Fruit fly (Drosophila melanogaster) whole organism, embryonic: ENCODE results near the gene BckdhA.
A peak's percentile ranks its signal among the peaks of the same experiment; 100 is the strongest.

Experiments used
- Awh ChIP-seq: fragments of 200-800 bp; sonication (Bioruptor generic); IDR thresholded peaks from 2 replicates; pipeline ENCODE4, ENCODE4 v1.3.6; 2022; ENCODE audit warnings: missing biosample characterization, missing genetic modification characterization
- CG11093 ChIP-seq: fragments of 200-800 bp; sonication (Bioruptor generic); IDR thresholded peaks from 3 replicates; pipeline ENCODE4 v1.3.6; 2022; ENCODE audit warnings: missing biosample characterization, missing genetic modification characterization
- CG13424 ChIP-seq: fragments of 200-800 bp; sonication (Bioruptor generic); optimal IDR thresholded peaks from 2 replicates; lab custom pipeline; 2019; ENCODE audit warnings: missing biosample characterization, mild to moderate bottlenecking, missing genetic modification characterization, moderate library complexity
- CG13624 ChIP-seq: fragments of 200-800 bp; sonication (Bioruptor generic); optimal IDR thresholded peaks from 2 replicates; lab custom pipeline; 2016; ENCODE audit warnings: missing biosample characterization, missing genetic modification characterization
- CG14014 ChIP-seq: fragments of 200-800 bp; sonication (Bioruptor generic); IDR thresholded peaks from 2 replicates; pipeline ENCODE4 v1.3.6; 2022; ENCODE audit warnings: missing biosample characterization, missing genetic modification characterization
- CG14860 ChIP-seq: fragments of 200-800 bp; sonication (Bioruptor generic); IDR thresholded peaks from 3 replicates; pipeline ENCODE4 v1.3.6; 2022; ENCODE audit warnings: missing biosample characterization, missing genetic modification characterization; ENCODE audit not compliant: partially characterized antibody
- CG15269 ChIP-seq: fragments of 200-800 bp; sonication (Bioruptor generic); optimal IDR thresholded peaks from 2 replicates; lab custom pipeline; 2018; ENCODE audit warnings: missing biosample characterization, mild to moderate bottlenecking, missing genetic modification characterization, moderate library complexity
- CG1529 ChIP-seq: fragments of 200-800 bp; sonication (Bioruptor generic); optimal IDR thresholded peaks from 3 replicates; lab custom pipeline; 2018; ENCODE audit warnings: missing biosample characterization, missing genetic modification characterization
- CG16779 ChIP-seq: fragments of 200-800 bp; sonication (Bioruptor generic); IDR thresholded peaks from 2 replicates; pipeline ENCODE4 v1.3.6; 2022; ENCODE audit warnings: missing biosample characterization, missing genetic modification characterization
- CG1832 ChIP-seq: fragments of 200-800 bp; sonication (Bioruptor generic); optimal IDR thresholded peaks from 2 replicates; lab custom pipeline; 2017; ENCODE audit warnings: missing biosample characterization, mild to moderate bottlenecking, missing genetic modification characterization, inconsistent platforms
- CG2712 ChIP-seq: fragments of 200-800 bp; optimal IDR thresholded peaks from 3 replicates; lab custom pipeline; 2019; ENCODE audit warnings: missing biosample characterization, mild to moderate bottlenecking, missing genetic modification characterization, moderate library complexity
- CG3838 ChIP-seq: fragments of 200-800 bp; sonication (Bioruptor generic); optimal IDR thresholded peaks from 3 replicates; lab custom pipeline; 2016; ENCODE audit warnings: missing biosample characterization, missing genetic modification characterization
- CG4328 ChIP-seq: fragments of 200-800 bp; sonication (Bioruptor generic); optimal IDR thresholded peaks from 3 replicates; lab custom pipeline; 2017; ENCODE audit warnings: missing biosample characterization, missing genetic modification reagents, missing genetic modification characterization
- CG4424 ChIP-seq: fragments of 200-800 bp; sonication (Bioruptor generic); optimal IDR thresholded peaks from 3 replicates; lab custom pipeline; 2016; ENCODE audit warnings: missing biosample characterization, missing genetic modification characterization
- CG5245 ChIP-seq: fragments of 200-800 bp; sonication (Bioruptor generic); optimal IDR thresholded peaks from 3 replicates; lab custom pipeline; 2016; ENCODE audit warnings: missing biosample characterization, missing genetic modification characterization
- CG7786 ChIP-seq: fragments of 200-800 bp; sonication (Bioruptor generic); optimal IDR thresholded peaks from 2 replicates; lab custom pipeline; 2016; ENCODE audit warnings: missing biosample characterization, missing genetic modification characterization
- Dip2 ChIP-seq: fragments of 200-800 bp; sonication (Bioruptor generic); IDR thresholded peaks from 2 replicates; pipeline ENCODE4 v1.3.6; 2022; ENCODE audit warnings: missing biosample characterization, missing genetic modification characterization
- ERR ChIP-seq: fragments of 200-800 bp; sonication (Bioruptor generic); optimal IDR thresholded peaks from 2 replicates; lab custom pipeline; 2016; ENCODE audit warnings: missing biosample characterization, missing genetic modification characterization
- Elba2 ChIP-seq: fragments of 200-800 bp; sonication (Bioruptor generic); optimal IDR thresholded peaks from 3 replicates; lab custom pipeline; 2016; ENCODE audit warnings: missing biosample characterization, missing genetic modification characterization
- Fer1 ChIP-seq: fragments of 200-800 bp; sonication (Bioruptor generic); optimal IDR thresholded peaks from 2 replicates; lab custom pipeline; 2017; ENCODE audit warnings: missing biosample characterization, mild to moderate bottlenecking, missing genetic modification characterization
- Hr3 ChIP-seq: fragments of 200-800 bp; sonication (Bioruptor generic); optimal IDR thresholded peaks from 3 replicates; lab custom pipeline; 2016; ENCODE audit warnings: missing biosample characterization, missing genetic modification characterization
- Jarid2 ChIP-seq: fragments of 200-800 bp; sonication (Bioruptor generic); optimal IDR thresholded peaks from 3 replicates; lab custom pipeline; 2017; ENCODE audit warnings: mild to moderate bottlenecking, missing biosample characterization, missing genetic modification reagents, missing genetic modification characterization
- Mrtf ChIP-seq: fragments of 200-800 bp; sonication (Bioruptor generic); IDR thresholded peaks from 3 replicates; pipeline ENCODE4 v1.3.6; 2022; ENCODE audit warnings: missing biosample characterization, missing genetic modification characterization
- NK7.1 ChIP-seq: fragments of 200-800 bp; sonication (Bioruptor generic); optimal IDR thresholded peaks from 3 replicates; lab custom pipeline; 2016; ENCODE audit warnings: missing biosample characterization, missing genetic modification characterization
- Poxn ChIP-seq: fragments of 200-800 bp; sonication (Bioruptor generic); IDR thresholded peaks from 2 replicates; pipeline ENCODE4 v1.3.6; 2022; ENCODE audit warnings: missing biosample characterization, missing genetic modification characterization
- Rfx ChIP-seq: fragments of 200-800 bp; sonication (Bioruptor generic); IDR thresholded peaks from 2 replicates; pipeline ENCODE4 v1.3.6; 2022; ENCODE audit warnings: missing biosample characterization, missing genetic modification characterization
- Side ChIP-seq: fragments of 200-800 bp; sonication (Bioruptor generic); optimal IDR thresholded peaks from 2 replicates; lab custom pipeline; 2016; ENCODE audit warnings: missing biosample characterization, missing genetic modification characterization
- Sox100B ChIP-seq: fragments of 200-800 bp; sonication (Bioruptor generic); optimal IDR thresholded peaks from 3 replicates; lab custom pipeline; 2018; ENCODE audit warnings: missing biosample characterization, mild to moderate bottlenecking, missing genetic modification characterization
- ara ChIP-seq: fragments of 200-800 bp; sonication (Bioruptor generic); IDR thresholded peaks from 2 replicates; pipeline ENCODE4 v1.3.6; 2022; ENCODE audit warnings: missing biosample characterization, missing genetic modification characterization
- bigmax ChIP-seq: fragments of 200-800 bp; sonication (Bioruptor generic); optimal IDR thresholded peaks from 2 replicates; lab custom pipeline; 2018; ENCODE audit warnings: missing biosample characterization, mild to moderate bottlenecking, missing genetic modification characterization
- cg ChIP-seq: fragments of 200-800 bp; sonication (Bioruptor generic); optimal IDR thresholded peaks from 3 replicates; lab custom pipeline; 2019; ENCODE audit warnings: missing biosample characterization, mild to moderate bottlenecking, missing genetic modification characterization, moderate library complexity
- cwo ChIP-seq: fragments of 200-800 bp; sonication (Bioruptor generic); optimal IDR thresholded peaks from 3 replicates; lab custom pipeline; 2017; ENCODE audit warnings: missing biosample characterization, missing genetic modification characterization, mild to moderate bottlenecking, moderate library complexity, missing genetic modification reagents
- exex ChIP-seq: fragments of 200-800 bp; sonication (Bioruptor generic); optimal IDR thresholded peaks from 4 replicates; lab custom pipeline; 2018; ENCODE audit warnings: missing biosample characterization, mild to moderate bottlenecking, missing genetic modification characterization, moderate library complexity
- fd64A ChIP-seq: fragments of 200-800 bp; sonication (Bioruptor generic); optimal IDR thresholded peaks from 3 replicates; lab custom pipeline; 2018; ENCODE audit warnings: missing biosample characterization, mild to moderate bottlenecking, missing genetic modification characterization
- grau ChIP-seq: fragments of 200-800 bp; optimal IDR thresholded peaks from 3 replicates; lab custom pipeline; 2019; ENCODE audit warnings: missing biosample characterization, mild to moderate bottlenecking, missing genetic modification characterization, moderate library complexity
- ham ChIP-seq: fragments of 200-800 bp; sonication (Bioruptor generic); IDR thresholded peaks from 2 replicates; pipeline ENCODE4 v1.3.6; 2022; ENCODE audit warnings: missing biosample characterization, missing genetic modification characterization
- hbn ChIP-seq: fragments of 200-800 bp; sonication (Bioruptor generic); IDR thresholded peaks from 2 replicates; pipeline ENCODE4 v1.3.6; 2022; ENCODE audit warnings: missing biosample characterization, missing genetic modification characterization; ENCODE audit not compliant: partially characterized antibody
- onecut ChIP-seq: fragments of 200-800 bp; sonication (Bioruptor generic); IDR thresholded peaks from 2 replicates; pipeline ENCODE4 v1.3.6; 2022; ENCODE audit warnings: missing biosample characterization, missing genetic modification characterization
- pum ChIP-seq: fragments of 200-800 bp; sonication (Bioruptor generic); optimal IDR thresholded peaks from 2 replicates; lab custom pipeline; 2016; ENCODE audit warnings: missing biosample characterization, missing genetic modification characterization
- ranshi ChIP-seq: fragments of 200-800 bp; sonication (Bioruptor generic); IDR thresholded peaks from 2 replicates; pipeline ENCODE4 v1.3.6; 2022; ENCODE audit warnings: missing biosample characterization, missing genetic modification characterization
- sc ChIP-seq, 3 experiments: fragments of >200 bp in 2 of 3; fragments of 200-800 bp in 1 of 3; sonication (Bioruptor generic) in 1 of 3; optimal IDR thresholded peaks; 2 replicates in 2 of 3; 3 replicates in 1 of 3; lab custom pipeline; 2017; ENCODE audit warnings: mild to moderate bottlenecking in 1 of 3, missing biosample characterization in 1 of 3, missing genetic modification characterization in 1 of 3, missing genetic modification reagents in 1 of 3
- shn ChIP-seq: fragments of 200-800 bp; sonication (Bioruptor generic); optimal IDR thresholded peaks from 3 replicates; lab custom pipeline; 2016; ENCODE audit warnings: missing biosample characterization, missing genetic modification characterization
- slou ChIP-seq: fragments of 200-800 bp; sonication (Bioruptor generic); optimal IDR thresholded peaks from 3 replicates; lab custom pipeline; 2016; ENCODE audit warnings: missing biosample characterization, missing genetic modification characterization
- sqz ChIP-seq: fragments of 200-800 bp; sonication (Bioruptor generic); optimal IDR thresholded peaks from 3 replicates; lab custom pipeline; 2018; ENCODE audit warnings: missing biosample characterization, mild to moderate bottlenecking, missing genetic modification characterization
- stwl ChIP-seq: fragments of 200-800 bp; sonication (Bioruptor generic); optimal IDR thresholded peaks from 3 replicates; lab custom pipeline; 2018; ENCODE audit warnings: missing biosample characterization, mild to moderate bottlenecking, missing genetic modification characterization, moderate library complexity
- tna ChIP-seq: fragments of 200-800 bp; sonication (Bioruptor generic); IDR thresholded peaks from 2 replicates; pipeline ENCODE4 v1.3.6; 2022; ENCODE audit warnings: missing biosample characterization, missing genetic modification characterization; ENCODE audit not compliant: partially characterized antibody
- vnd ChIP-seq: fragments of 200-800 bp; sonication (Bioruptor generic); IDR thresholded peaks from 3 replicates; pipeline ENCODE4 v1.3.6; 2022; ENCODE audit warnings: missing biosample characterization, missing genetic modification characterization; ENCODE audit not compliant: partially characterized antibody
- wor ChIP-seq: fragments of 200-800 bp; sonication (Bioruptor generic); IDR thresholded peaks from 2 replicates; pipeline ENCODE4 v1.3.6; 2022; ENCODE audit warnings: missing biosample characterization, missing genetic modification characterization
- zfh2 ChIP-seq: fragments of 200-800 bp; sonication (Bioruptor generic); optimal IDR thresholded peaks from 2 replicates; lab custom pipeline; 2016; ENCODE audit warnings: missing biosample characterization, missing genetic modification characterization

BckdhA gene

dm6 chr3R:9573812-9574587, 18.4 kb downstream of the BckdhA start, which contains the start of gene CG9399:
TSS of gene CG9399 (minus strand) at chr3R:9574211.
- TF ChIP-seq sqz (peak; percentile 93), grau (peak; percentile 95), ranshi (GFP tag; lab: Robert Waterston, UW) (peak; percentile 98), CG1832 (GFP tag; lab: Kevin White, UChicago) (no peak), Elba2 (GFP tag; lab: Kevin White, UChicago) (peak; percentile 84), shn (GFP tag; lab: Kevin White, UChicago) (peak; percentile 93), CG1529 (GFP tag; lab: Kevin White, UChicago) (peak; percentile 96), CG11093 (peak; percentile 96), wor (GFP tag; lab: Robert Waterston, UW) (peak; percentile 98), Mrtf (GFP tag; lab: Robert Waterston, UW) (peak; percentile 98), pum (GFP tag; lab: Kevin White, UChicago) (peak; percentile 91), Fer1 (GFP tag; lab: Kevin White, UChicago) (peak; percentile 94), onecut (GFP tag; lab: Robert Waterston, UW) (peak; percentile 89), zfh2 (GFP tag; lab: Kevin White, UChicago) (peak; percentile 94), CG14014 (peak; percentile 98), Side (GFP tag; lab: Kevin White, UChicago) (peak; percentile 82), Hr3 (GFP tag; lab: Kevin White, UChicago) (peak; percentile 98), CG4424 (GFP tag; lab: Kevin White, UChicago) (peak; percentile 97), CG15269 (tag; lab: Kevin White, UChicago) (peak; percentile 97), tna (GFP tag; lab: Robert Waterston, UW) (no peak), Awh (peak; percentile 98), ham (GFP tag; lab: Robert Waterston, UW) (peak; percentile 88), slou (GFP tag; lab: Kevin White, UChicago) (peak; percentile 84), CG3838 (GFP tag; lab: Kevin White, UChicago) (peak; percentile 90), CG5245 (GFP tag; lab: Kevin White, UChicago) (peak; percentile 94), stwl (tag; lab: Kevin White, UChicago) (peak; percentile 83), NK7.1 (GFP tag; lab: Kevin White, UChicago) (peak; percentile 68), CG13424 (tag; lab: Kevin White, UChicago) (peak; percentile 97), CG13624 (GFP tag; lab: Kevin White, UChicago) (peak; percentile 83), Dip2 (GFP tag; lab: Robert Waterston, UW) (peak; percentile 56), exex (tag; lab: Kevin White, UChicago) (peak; percentile 74), ERR (GFP tag; lab: Kevin White, UChicago) (peak; percentile 82), CG16779 (GFP tag; lab: Robert Waterston, UW) (peak; percentile 89), Jarid2 (GFP tag; lab: Kevin White, UChicago) (peak; percentile 78), ara (GFP tag; lab: Robert Waterston, UW) (peak; percentile 98), bigmax (GFP tag; lab: Kevin White, UChicago) (peak; percentile 71), Sox100B (GFP tag; lab: Kevin White, UChicago) (peak; percentile 95), cwo (GFP tag; lab: Kevin White, UChicago) (peak; percentile 92), cg (GFP tag; lab: Kevin White, UChicago) (peak; percentile 94), CG4328 (GFP tag; lab: Kevin White, UChicago) (peak; percentile 85), vnd (GFP tag; lab: Robert Waterston, UW) (peak; percentile 51), Rfx (GFP tag; lab: Robert Waterston, UW) (peak; percentile 99), Poxn (GFP tag; lab: Robert Waterston, UW) (peak; percentile 91), CG14860 (0 out of 3 replicates have a peak, but pooled peaks have one; percentile 48), sc (optimal IDR thresholded peaks at IDR 0.05; lab: Kevin White, UChicago) (no peak), sc (GFP tag; optimal IDR thresholded peaks at IDR 0.05; lab: Kevin White, UChicago) (peak; percentile 95), fd64A (GFP tag; lab: Kevin White, UChicago) (peak; percentile 84), hbn (GFP tag; lab: Robert Waterston, UW) (no peak), CG2712 (peak; percentile 98), CG7786 (peak; percentile 89)
